Worm (Caenorhabditis elegans): ENCODE data around the gene tbx-31.

The tbx-31 gene

ce11 chrX:1674056-1674455 is at the start of gene tbx-31:
Gene tbx-31, minus strand, starts transcription at chrX:1674156.
- TF ChIP-seq pqm-1 (tag; optimal IDR thresholded peaks at IDR 0.05) (no peak), efl-3 (GFP tag; optimal IDR thresholded peaks at IDR 0.05) (no peak), mdl-1 (tag; optimal IDR thresholded peaks at IDR 0.05) (no peak), unc-62 (GFP tag; optimal IDR thresholded peaks at IDR 0.05) (no peak), unc-30 (tag; optimal IDR thresholded peaks at IDR 0.05) (no peak), fkh-10 (GFP tag; optimal IDR thresholded peaks at IDR 0.05) (no peak), ceh-8 (GFP tag; optimal IDR thresholded peaks at IDR 0.05) (no peak), nhr-47 (tag; optimal IDR thresholded peaks at IDR 0.05) (no peak), blmp-1 (tag; optimal IDR thresholded peaks at IDR 0.05) (no peak), nhr-84 (tag; optimal IDR thresholded peaks at IDR 0.05) (no peak), tbx-2 (tag; optimal IDR thresholded peaks at IDR 0.05) (no peak), lir-3 (tag; optimal IDR thresholded peaks at IDR 0.05; ENCODE audit: poor library complexity) (no peak), lin-14 (GFP tag; optimal IDR thresholded peaks at IDR 0.05) (no peak), unc-98 (GFP tag; IDR thresholded peaks at IDR 0.05) (no peak), ets-5 (GFP tag; IDR thresholded peaks at IDR 0.05) (no peak), dsc-1 (tag; optimal IDR thresholded peaks at IDR 0.05) (no peak), zag-1 (tag; optimal IDR thresholded peaks at IDR 0.05) (no peak), nhr-237 (tag; optimal IDR thresholded peaks at IDR 0.05) (no peak), hpl-2 (GFP tag; optimal IDR thresholded peaks at IDR 0.05) (no peak), grh-1 (GFP tag; IDR thresholded peaks at IDR 0.05) (no peak)

- TF ChIP-seq ama-1 (optimal IDR thresholded peaks at IDR 0.05), result no peak
- no peak for TF ChIP-seq mdl-1 (tag; optimal IDR thresholded peaks at IDR 0.05)
- TF ChIP-seq lin-15B (tag; optimal IDR thresholded peaks at IDR 0.05), result no peak
- TF ChIP-seq dsc-1 (tag; optimal IDR thresholded peaks at IDR 0.05), result no peak
- TF ChIP-seq sox-4 (tag; optimal IDR thresholded peaks at IDR 0.05), result no peak
- no peak for TF ChIP-seq lin-13 (GFP tag; optimal IDR thresholded peaks at IDR 0.05)
- no peak for TF ChIP-seq dpl-1 (GFP tag; optimal IDR thresholded peaks at IDR 0.05)
- TF ChIP-seq nhr-71 (tag; optimal IDR thresholded peaks at IDR 0.05), result no peak
- no peak for TF ChIP-seq ets-5 (GFP tag; IDR thresholded peaks at IDR 0.05)
- no peak for TF ChIP-seq egl-27 (tag; optimal IDR thresholded peaks at IDR 0.05)
- no peak for TF ChIP-seq swsn-7 (tag; optimal IDR thresholded peaks at IDR 0.05)
- no peak for TF ChIP-seq fkh-10 (GFP tag; optimal IDR thresholded peaks at IDR 0.05)
- no peak for TF ChIP-seq efl-1 (optimal IDR thresholded peaks at IDR 0.05)
- TF ChIP-seq efl-1 (GFP tag; optimal IDR thresholded peaks at IDR 0.05 in 1 of 2), result no peak
- no peak for TF ChIP-seq unc-62 (GFP tag; optimal IDR thresholded peaks at IDR 0.05)
Observed at ce11 chrX:1720359-1720758, 46.4 kb upstream of the tbx-31 start, which contains the start of gene F07G6.8. Gene F07G6.8, minus strand, starts transcription at chrX:1720459.

DNA sequence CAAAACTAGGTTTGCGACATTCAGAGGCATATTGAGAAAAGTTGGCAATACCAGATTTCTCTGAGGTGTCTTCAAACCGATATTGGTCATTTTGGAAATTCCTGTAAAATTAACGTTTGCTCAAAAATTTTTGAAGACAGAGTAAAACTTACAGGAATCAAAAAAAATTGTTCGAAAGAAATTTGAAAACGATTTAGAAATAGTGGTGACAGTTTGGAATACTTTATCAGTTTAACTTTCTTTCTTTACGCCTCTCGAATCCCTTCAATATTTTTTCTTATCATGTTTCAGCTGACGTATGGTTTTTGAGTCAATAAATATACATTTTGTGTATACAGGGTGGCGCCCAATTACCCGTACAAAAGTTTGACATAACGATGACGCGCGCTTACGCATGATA is 44.5 kb upstream of the tbx-31 start, which contains the start of gene fbxa-53:
fbxa-53 (minus strand) TSS at position 101 of the 400 bp plus-strand sequence.
- TF ChIP-seq nhr-47 (tag; optimal IDR thresholded peaks at IDR 0.05), result no peak
- no peak for TF ChIP-seq nhr-77 (tag; optimal IDR thresholded peaks at IDR 0.05)
- no peak for TF ChIP-seq nhr-20 (tag; optimal IDR thresholded peaks at IDR 0.05)
- no peak for TF ChIP-seq nhr-76 (tag; optimal IDR thresholded peaks at IDR 0.05)
- no peak for TF ChIP-seq fkh-10 (GFP tag; optimal IDR thresholded peaks at IDR 0.05)
- TF ChIP-seq nhr-19 (GFP tag; conservative IDR thresholded peaks at IDR 0.05), result no peak
- no peak for TF ChIP-seq unc-62 (GFP tag; optimal IDR thresholded peaks at IDR 0.05)
- TF ChIP-seq dsc-1 (tag; optimal IDR thresholded peaks at IDR 0.05), result no peak
- no peak for TF ChIP-seq alr-1 (tag; optimal IDR thresholded peaks at IDR 0.05; ENCODE audit: borderline replicate concordance)
- TF ChIP-seq lin-15B (tag; optimal IDR thresholded peaks at IDR 0.05), result no peak
- no peak for TF ChIP-seq nhr-11 (tag; optimal IDR thresholded peaks at IDR 0.05)
- no peak for TF ChIP-seq mab-9 (GFP tag; IDR thresholded peaks at IDR 0.05)
- TF ChIP-seq lin-13 (GFP tag; optimal IDR thresholded peaks at IDR 0.05), result no peak
- TF ChIP-seq lin-14 (GFP tag; optimal IDR thresholded peaks at IDR 0.05), result no peak

ce11 chrX:1712538-1712937 is 38.6 kb upstream of the tbx-31 start, which contains the start of gene fbxa-52:
Gene fbxa-52, minus strand, starts transcription at chrX:1712638.
- no peak for TF ChIP-seq alr-1 (tag; optimal IDR thresholded peaks at IDR 0.05; ENCODE audit: borderline replicate concordance)
